Worm (Caenorhabditis elegans): ENCODE data around the gene dlhd-1.

dlhd-1 gene

DNA sequence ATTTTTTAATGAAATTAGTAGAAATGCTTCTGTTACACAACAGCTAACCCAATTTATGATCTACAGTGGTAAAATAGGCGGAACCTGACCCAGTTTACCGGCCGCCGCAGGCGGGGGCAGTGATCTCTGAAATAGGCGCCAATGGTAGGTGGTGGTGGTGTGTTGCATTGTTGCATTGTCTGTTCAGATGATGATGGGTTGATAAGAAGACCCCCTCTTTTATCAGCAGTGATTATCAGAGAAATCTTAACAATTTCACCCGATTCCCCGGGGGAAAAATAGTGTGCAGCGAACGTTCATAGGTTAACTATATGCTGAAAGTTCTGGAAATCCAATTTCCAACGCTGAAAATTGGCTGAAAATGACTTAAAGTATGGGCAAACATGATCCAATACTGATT is 33.3 kb downstream of the dlhd-1 start:
- TF ChIP-seq ceh-13 (GFP tag; optimal IDR thresholded peaks at IDR 0.05) (no peak), B0310.2 (tag; optimal IDR thresholded peaks at IDR 0.05) (no peak), aly-1 (tag; optimal IDR thresholded peaks at IDR 0.05) (no peak), hmg-4 (GFP tag; optimal IDR thresholded peaks at IDR 0.05) (no peak), hnd-1 (tag; optimal IDR thresholded peaks at IDR 0.05) (no peak), ets-7 (tag; optimal IDR thresholded peaks at IDR 0.05) (no peak), sea-1 (GFP tag; conservative IDR thresholded peaks at IDR 0.05) (no peak)

ce11 chrII:1136485-1136884 is 35.4 kb downstream of the dlhd-1 start, which contains the start of gene pod-2:
pod-2 (plus strand) TSS chrII:1136785.
- TF ChIP-seq hmbx-1 (tag; optimal IDR thresholded peaks at IDR 0.05) (no peak), tbx-37 (GFP tag; conservative IDR thresholded peaks at IDR 0.05) (no peak), ceh-13 (GFP tag; optimal IDR thresholded peaks at IDR 0.05) (no peak)

DNA sequence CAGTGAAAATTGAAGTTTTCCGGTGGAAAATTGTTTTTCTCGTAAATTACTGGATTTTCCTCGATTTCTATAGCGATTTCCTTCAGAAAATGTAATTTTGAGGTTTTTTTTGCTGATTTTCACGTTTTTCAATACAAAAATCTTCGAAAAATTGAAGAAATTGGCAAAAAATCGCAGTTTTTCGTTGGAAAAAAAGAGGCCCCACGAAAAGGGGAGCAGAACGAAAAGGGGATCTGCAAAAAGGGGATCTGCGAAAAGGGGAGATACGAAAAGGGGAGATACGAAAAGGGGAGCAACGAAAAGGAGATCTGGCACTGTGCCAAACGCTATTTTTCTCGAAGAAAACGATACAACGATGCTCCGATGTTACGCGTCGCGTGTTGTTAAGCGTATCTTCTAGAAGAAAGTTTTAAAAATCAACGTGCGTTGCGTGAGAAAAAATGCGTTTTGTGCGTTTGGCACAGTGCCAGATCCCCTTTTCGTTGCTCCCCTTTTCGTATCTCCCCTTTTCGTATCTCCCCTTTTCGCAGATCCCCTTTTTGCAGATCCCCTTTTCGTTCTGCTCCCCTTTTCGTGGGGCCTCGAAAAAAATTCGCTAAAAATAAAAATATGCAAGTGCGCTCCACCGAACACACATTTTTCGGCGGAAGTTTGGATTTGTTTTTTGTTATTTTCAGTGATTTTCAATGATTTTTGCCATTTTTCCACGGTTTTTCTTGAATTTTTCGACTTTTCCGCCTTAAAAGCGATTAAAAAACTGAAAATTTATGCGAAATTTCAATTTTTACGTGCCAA is 37.4 kb downstream of the dlhd-1 start:
- TF ChIP-seq sea-1 (GFP tag; conservative IDR thresholded peaks at IDR 0.05) (0 out of 2 replicates have a peak, but pooled peaks have one; percentile 9), ets-7 (tag; optimal IDR thresholded peaks at IDR 0.05) (peak; percentile 4), pes-1 (GFP tag; IDR thresholded peaks at IDR 0.05) (peak; percentile 62; the same call in 1 of the 2 replicates)

ce11 chrII:1133295-1133694 is 38.6 kb downstream of the dlhd-1 start:
- no peak for TF ChIP-seq F13C5.2 (tag; optimal IDR thresholded peaks at IDR 0.05)
- no peak for TF ChIP-seq scrt-1 (GFP tag; IDR thresholded peaks at IDR 0.05)
- no peak for TF ChIP-seq flt-1 (GFP tag; IDR thresholded peaks at IDR 0.05)
- no peak for TF ChIP-seq pes-1 (GFP tag; IDR thresholded peaks at IDR 0.05)
- no peak for TF ChIP-seq ama-1 (optimal IDR thresholded peaks at IDR 0.05)
- no peak for TF ChIP-seq hmbx-1 (tag; optimal IDR thresholded peaks at IDR 0.05)

DNA sequence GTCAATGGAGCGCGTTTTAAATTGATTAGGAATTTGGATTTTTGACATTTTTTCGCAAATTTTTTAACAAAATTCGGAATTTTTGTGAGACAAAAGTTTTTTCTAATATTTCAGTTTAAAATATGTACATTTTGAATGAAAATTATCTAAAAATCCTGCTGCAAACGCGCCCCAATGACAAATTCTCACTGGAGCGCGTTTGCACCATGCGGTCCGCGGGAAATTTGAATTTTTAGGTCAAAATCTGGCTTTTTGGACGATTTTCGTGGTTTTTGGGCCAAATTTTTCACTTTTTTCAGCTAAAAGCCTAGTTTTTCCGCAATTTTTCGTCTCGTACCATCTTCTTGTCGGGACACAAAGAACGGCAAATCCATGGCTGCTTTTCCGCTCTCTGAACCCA is 39.2 kb downstream of the dlhd-1 start:
- TF ChIP-seq pes-1 (GFP tag; IDR thresholded peaks at IDR 0.05) (no peak), scrt-1 (GFP tag; IDR thresholded peaks at IDR 0.05) (no peak), tbx-37 (GFP tag; conservative IDR thresholded peaks at IDR 0.05) (no peak), ceh-36 (tag; optimal IDR thresholded peaks at IDR 0.05) (no peak), ets-7 (tag; optimal IDR thresholded peaks at IDR 0.05) (no peak), ama-1 (optimal IDR thresholded peaks at IDR 0.05) (no peak), flt-1 (GFP tag; IDR thresholded peaks at IDR 0.05) (no peak), hnd-1 (tag; optimal IDR thresholded peaks at IDR 0.05) (no peak), sea-1 (GFP tag; conservative IDR thresholded peaks at IDR 0.05) (no peak), hmbx-1 (tag; optimal IDR thresholded peaks at IDR 0.05) (no peak), B0310.2 (tag; optimal IDR thresholded peaks at IDR 0.05) (no peak), tra-4 (tag; optimal IDR thresholded peaks at IDR 0.05) (no peak), hmg-4 (GFP tag; optimal IDR thresholded peaks at IDR 0.05) (no peak), tbx-11 (GFP tag; IDR thresholded peaks at IDR 0.05) (no peak), F13C5.2 (tag; optimal IDR thresholded peaks at IDR 0.05) (no peak), aly-1 (tag; optimal IDR thresholded peaks at IDR 0.05) (no peak), ceh-13 (GFP tag; optimal IDR thresholded peaks at IDR 0.05) (no peak)

DNA sequence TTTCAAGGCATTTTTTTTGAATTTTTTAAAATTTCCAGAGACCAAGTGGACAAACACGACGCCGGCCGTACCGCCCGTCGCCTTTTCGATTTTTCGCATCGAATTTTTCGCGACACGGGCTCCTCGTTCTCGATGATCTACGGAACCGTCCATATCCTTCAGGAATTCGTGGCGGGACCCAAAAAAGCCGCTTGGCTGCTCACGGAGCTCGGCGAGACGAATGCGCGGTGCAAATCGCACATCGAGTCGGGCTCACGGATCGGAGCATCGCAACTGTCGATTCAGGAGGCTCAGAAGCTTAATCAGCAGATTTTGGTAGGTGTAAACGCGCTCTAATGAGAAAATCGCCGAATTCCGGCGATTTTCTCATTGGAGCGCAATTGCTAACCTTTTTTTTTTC is 40.1 kb downstream of the dlhd-1 start:
- TF ChIP-seq pes-1 (GFP tag; IDR thresholded peaks at IDR 0.05) (no peak), ceh-13 (GFP tag; optimal IDR thresholded peaks at IDR 0.05) (no peak), F13C5.2 (tag; optimal IDR thresholded peaks at IDR 0.05) (no peak), sea-1 (GFP tag; conservative IDR thresholded peaks at IDR 0.05) (no peak), hnd-1 (tag; optimal IDR thresholded peaks at IDR 0.05) (no peak), flt-1 (GFP tag; IDR thresholded peaks at IDR 0.05) (no peak), scrt-1 (GFP tag; IDR thresholded peaks at IDR 0.05) (no peak), hmg-4 (GFP tag; optimal IDR thresholded peaks at IDR 0.05) (no peak), tbx-11 (GFP tag; IDR thresholded peaks at IDR 0.05) (no peak), tbx-37 (GFP tag; conservative IDR thresholded peaks at IDR 0.05) (no peak)

ce11 chrII:1131367-1131766 is 40.6 kb downstream of the dlhd-1 start:
- TF ChIP-seq B0310.2 (tag; optimal IDR thresholded peaks at IDR 0.05) (no peak), tra-4 (tag; optimal IDR thresholded peaks at IDR 0.05) (no peak), tbx-37 (GFP tag; conservative IDR thresholded peaks at IDR 0.05) (no peak), aly-1 (tag; optimal IDR thresholded peaks at IDR 0.05) (no peak), flt-1 (GFP tag; IDR thresholded peaks at IDR 0.05) (no peak), ceh-36 (tag; optimal IDR thresholded peaks at IDR 0.05) (no peak), F13C5.2 (tag; optimal IDR thresholded peaks at IDR 0.05) (no peak), sea-1 (GFP tag; conservative IDR thresholded peaks at IDR 0.05) (no peak), hmbx-1 (tag; optimal IDR thresholded peaks at IDR 0.05) (no peak), ets-7 (tag; optimal IDR thresholded peaks at IDR 0.05) (no peak), tbx-11 (GFP tag; IDR thresholded peaks at IDR 0.05) (no peak), ceh-13 (GFP tag; optimal IDR thresholded peaks at IDR 0.05) (no peak), hmg-4 (GFP tag; optimal IDR thresholded peaks at IDR 0.05) (no peak), hnd-1 (tag; optimal IDR thresholded peaks at IDR 0.05) (no peak), ama-1 (optimal IDR thresholded peaks at IDR 0.05) (no peak)

DNA sequence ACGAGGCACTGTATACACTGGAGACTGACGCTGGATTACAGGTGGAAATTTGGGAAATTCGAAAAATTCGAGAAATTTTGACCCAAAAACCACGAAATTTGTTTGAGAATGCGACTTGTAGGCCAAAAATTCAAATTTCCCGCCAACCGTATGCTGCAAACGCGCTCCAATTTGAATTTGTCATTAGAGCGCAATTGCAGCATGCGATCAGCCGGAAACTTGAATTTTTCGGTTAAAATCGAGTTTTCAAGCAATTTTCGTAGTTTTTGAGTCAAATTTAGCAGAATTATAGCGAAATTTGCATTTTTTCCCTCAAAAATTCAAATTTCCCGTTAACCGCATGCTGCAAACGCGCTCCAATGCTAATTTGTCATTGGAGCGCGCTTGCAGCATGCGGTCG is 41.7 kb downstream of the dlhd-1 start:
- TF ChIP-seq ama-1 (optimal IDR thresholded peaks at IDR 0.05) (no peak), hmbx-1 (tag; optimal IDR thresholded peaks at IDR 0.05) (no peak), tbx-11 (GFP tag; IDR thresholded peaks at IDR 0.05) (no peak), ceh-36 (tag; optimal IDR thresholded peaks at IDR 0.05) (no peak), scrt-1 (GFP tag; IDR thresholded peaks at IDR 0.05) (no peak), F13C5.2 (tag; optimal IDR thresholded peaks at IDR 0.05) (no peak), tbx-37 (GFP tag; conservative IDR thresholded peaks at IDR 0.05) (no peak), B0310.2 (tag; optimal IDR thresholded peaks at IDR 0.05) (no peak), sea-1 (GFP tag; conservative IDR thresholded peaks at IDR 0.05) (no peak), hnd-1 (tag; optimal IDR thresholded peaks at IDR 0.05) (no peak), tra-4 (tag; optimal IDR thresholded peaks at IDR 0.05) (no peak)
